Fruit fly (Drosophila melanogaster) whole organism, adult: ENCODE measurements around the gene CG31068.

Source experiments
- CG11617 ChIP-seq: fragments of 200-800 bp; sonication (Bioruptor generic); optimal IDR thresholded peaks from 2 replicates; lab custom pipeline; 2017; ENCODE audit warnings: mild to moderate bottlenecking, missing biosample characterization, missing genetic modification reagents, missing genetic modification characterization
- CG12768 ChIP-seq: fragments of 200-800 bp; sonication (Bioruptor generic); optimal IDR thresholded peaks from 2 replicates; lab custom pipeline; 2017; ENCODE audit warnings: missing biosample characterization, missing genetic modification characterization, mild to moderate bottlenecking, moderate library complexity, missing genetic modification reagents
- CG33017 ChIP-seq: fragments of 200-800 bp; sonication (Bioruptor generic); optimal IDR thresholded peaks from 2 replicates; lab custom pipeline; 2018; ENCODE audit warnings: missing biosample characterization, mild to moderate bottlenecking, missing genetic modification characterization, moderate library complexity
- CG5204 ChIP-seq: fragments of 200-800 bp; sonication (Bioruptor generic); optimal IDR thresholded peaks from 2 replicates; lab custom pipeline; 2016; ENCODE audit warnings: missing biosample characterization, missing genetic modification characterization
- Mnt ChIP-seq: fragments of 200-800 bp; sonication (Bioruptor generic); optimal IDR thresholded peaks from 2 replicates; lab custom pipeline; 2016; ENCODE audit warnings: missing biosample characterization, mild to moderate bottlenecking, missing genetic modification characterization
- cnc ChIP-seq, 2 experiments: fragments of >200 bp; optimal IDR thresholded peaks; 2 replicates each; lab custom pipeline; 2017
- kay ChIP-seq: fragments of 200-800 bp; sonication (Bioruptor generic); peaks from one replicate; lab custom pipeline; 2016; ENCODE audit warnings: missing biosample characterization, missing genetic modification characterization, borderline replicate concordance
- pad ChIP-seq: fragments of 200-800 bp; sonication (Bioruptor generic); optimal IDR thresholded peaks from 3 replicates; lab custom pipeline; 2017; ENCODE audit warnings: missing biosample characterization, missing genetic modification characterization, mild to moderate bottlenecking, moderate library complexity, missing genetic modification reagents

DNA sequence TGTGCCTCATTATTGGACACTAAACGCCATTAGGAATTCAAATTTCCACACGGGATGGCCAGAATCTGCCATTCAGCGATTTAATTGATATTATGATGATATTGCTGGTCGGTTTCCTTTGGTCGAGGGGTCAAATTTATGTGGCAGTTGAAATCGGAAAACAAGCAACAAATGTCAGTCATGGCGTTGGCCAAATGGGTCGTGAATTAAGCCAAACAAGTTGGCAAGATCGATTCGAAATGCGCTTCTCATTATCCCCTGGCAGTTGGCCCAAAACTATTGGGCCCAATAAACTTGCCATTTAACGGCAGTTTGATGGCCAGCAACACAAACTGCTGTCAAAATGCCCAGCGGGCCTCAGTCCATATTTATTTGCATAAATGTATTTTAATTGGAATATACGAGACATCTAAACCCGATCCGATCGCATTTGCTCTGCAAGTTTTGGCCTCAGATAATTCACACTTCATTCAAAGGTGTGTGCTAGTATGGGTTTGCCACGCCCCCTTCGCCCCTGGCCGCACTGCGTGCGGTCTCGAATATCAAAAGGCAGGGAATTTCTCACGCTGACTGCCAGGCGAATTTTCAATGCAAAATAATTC is 20.4 kb upstream of the CG31068 start:
- no peak for TF ChIP-seq CG11617 (GFP tag; lab: Kevin White, UChicago)
- TF ChIP-seq CG12768 (GFP tag; lab: Kevin White, UChicago) = no peak
- TF ChIP-seq kay (GFP tag; lab: Kevin White, UChicago) = no peak
- TF ChIP-seq cnc (optimal IDR thresholded peaks at IDR 0.05; lab: Kevin White, UChicago) = no peak
- TF ChIP-seq CG33017 (tag; lab: Kevin White, UChicago) = no peak
- TF ChIP-seq CG5204 (GFP tag; lab: Kevin White, UChicago) = no peak
- TF ChIP-seq pad (GFP tag; lab: Kevin White, UChicago) = no peak
- TF ChIP-seq Mnt (GFP tag; lab: Kevin White, UChicago) = no peak
